Worm (Caenorhabditis elegans) whole organism, midembryonic: ENCODE measurements around the gene M199.2.

Experiments used
- T22C8.4 ChIP-seq: fragments of 200-800 bp; sonication (Bioruptor generic); IDR thresholded peaks from 2 replicates; pipeline ENCODE4 v1.3.6; 2022; ENCODE audit warnings: missing genetic modification characterization, missing compliant biosample characterization
- cog-1 ChIP-seq: sonication (generic microtip); optimal IDR thresholded peaks from 2 replicates; lab custom pipeline; 2016; ENCODE audit warnings: missing genetic modification characterization, missing compliant biosample characterization
- flt-1 ChIP-seq: fragments of 200-800 bp; sonication (Bioruptor generic); IDR thresholded peaks from 2 replicates; pipeline ENCODE4 v1.3.6; 2022; ENCODE audit warnings: missing genetic modification characterization, missing compliant biosample characterization
- klf-2 ChIP-seq: fragments of 200-800 bp; sonication (Bioruptor generic); conservative IDR thresholded peaks from 2 replicates; pipeline ENCODE4 v1.3.6; 2022; ENCODE audit warnings: missing genetic modification reagents, missing genetic modification characterization, missing compliant biosample characterization
- med-1 ChIP-seq: sonication (generic microtip); optimal IDR thresholded peaks from 2 replicates; lab custom pipeline; 2017; ENCODE audit warnings: missing genetic modification characterization, mild to moderate bottlenecking, missing compliant biosample characterization, antibody characterized with exemption, missing genetic modification reagents; ENCODE audit not compliant: insufficient read depth
- ref-1 ChIP-seq: fragments of 200-800 bp; sonication (Bioruptor generic); conservative IDR thresholded peaks from 2 replicates; pipeline ENCODE4 v1.3.6; 2022; ENCODE audit warnings: missing genetic modification reagents, missing genetic modification characterization, missing compliant biosample characterization
- tab-1 ChIP-seq: fragments of 200-800 bp; sonication (Bioruptor generic); IDR thresholded peaks from 2 replicates; pipeline ENCODE4 v1.3.6; 2022; ENCODE audit warnings: missing genetic modification characterization, missing compliant biosample characterization
- ztf-23 ChIP-seq: fragments of 200-800 bp; sonication (Bioruptor generic); IDR thresholded peaks from 2 replicates; pipeline ENCODE4 v1.3.6; 2022; ENCODE audit warnings: missing genetic modification reagents, missing genetic modification characterization, missing compliant biosample characterization
- ztf-29 ChIP-seq: fragments of 200-800 bp; sonication (Bioruptor generic); IDR thresholded peaks from 2 replicates; pipeline ENCODE4 v1.3.6; 2022; ENCODE audit warnings: missing genetic modification reagents, missing genetic modification characterization, missing compliant biosample characterization

Gene M199.2

DNA sequence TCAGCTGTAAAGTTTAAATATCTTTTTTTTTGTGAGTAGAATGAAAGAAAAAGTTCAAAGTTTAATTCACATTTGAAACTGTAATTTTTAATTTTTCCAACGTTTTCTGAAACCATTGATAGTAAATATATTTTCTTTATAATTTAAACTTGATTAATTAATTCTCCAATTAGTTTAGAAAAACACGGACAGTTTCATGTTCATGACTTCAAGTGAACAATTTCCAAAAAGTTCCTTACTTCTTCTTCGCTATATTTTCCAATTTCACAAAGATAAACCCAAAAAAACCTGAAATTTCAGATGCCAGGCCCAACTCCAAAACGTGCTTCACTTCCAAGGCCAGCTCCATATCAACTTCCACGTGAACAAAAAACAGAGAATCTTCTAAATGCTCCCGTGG lies at the start of gene M199.2:
TSS of gene M199.2 (plus strand) at position 301 of the 400 bp plus-strand sequence.
- no peak for TF ChIP-seq ztf-29 (GFP tag; lab: Robert Waterston, UW)
- TF ChIP-seq tab-1 (GFP tag; lab: Robert Waterston, UW), result no peak
- no peak for TF ChIP-seq ztf-23 (GFP tag; lab: Robert Waterston, UW)
- TF ChIP-seq T22C8.4 (GFP tag; lab: Robert Waterston, UW), result no peak
- TF ChIP-seq klf-2 (GFP tag; lab: Robert Waterston, UW), result no peak
- TF ChIP-seq ref-1 (GFP tag; lab: Robert Waterston, UW), result no peak
- TF ChIP-seq flt-1 (GFP tag; lab: Robert Waterston, UW), result no peak
- TF ChIP-seq cog-1 (tag; lab: Kevin White, UChicago), result no peak

DNA sequence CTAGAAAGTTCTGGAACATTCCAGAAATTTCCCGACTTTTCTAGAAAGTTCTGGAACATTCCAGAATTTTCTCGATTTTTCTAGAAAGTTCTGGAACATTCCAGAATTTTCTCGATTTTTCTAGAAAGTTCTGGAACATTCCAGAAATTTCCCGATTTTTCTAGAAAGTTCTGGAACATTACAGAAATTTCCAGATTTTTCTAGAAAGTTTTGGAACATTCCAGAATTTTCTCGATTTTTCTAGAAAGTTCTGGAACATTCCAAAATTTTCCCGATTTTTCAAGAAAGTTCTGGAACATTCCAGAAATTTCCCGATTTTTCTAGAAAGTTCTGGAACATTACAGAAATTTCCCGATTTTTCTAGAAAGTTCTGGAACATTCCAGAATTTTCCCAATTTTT lies 49.4 kb upstream of the M199.2 start:
- peak; percentile 93 for TF ChIP-seq flt-1 (GFP tag; lab: Robert Waterston, UW)

DNA sequence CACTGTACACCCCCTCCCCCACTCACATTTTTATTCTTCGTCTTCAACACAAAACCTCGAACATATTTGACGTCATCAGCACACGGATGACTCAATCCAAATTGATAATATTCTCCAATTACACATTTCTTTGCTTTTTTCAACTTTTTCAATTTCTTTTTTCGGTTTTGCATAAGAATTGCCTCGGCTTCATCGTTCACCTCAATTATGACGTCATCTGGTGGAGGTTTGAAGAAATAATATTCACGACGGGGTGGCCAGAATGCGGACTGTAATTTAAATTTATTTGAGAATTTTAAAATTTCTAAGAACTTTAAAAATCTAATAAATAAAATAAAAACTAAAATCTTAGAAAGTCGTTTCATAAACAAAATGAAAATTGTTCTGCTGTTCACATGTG lies 44.8 kb upstream of the M199.2 start:
- TF ChIP-seq ztf-23 (GFP tag; lab: Robert Waterston, UW) (no peak), tab-1 (GFP tag; lab: Robert Waterston, UW) (no peak), med-1 (GFP tag; lab: Kevin White, UChicago) (no peak), T22C8.4 (GFP tag; lab: Robert Waterston, UW) (no peak), ztf-29 (GFP tag; lab: Robert Waterston, UW) (no peak), flt-1 (GFP tag; lab: Robert Waterston, UW) (no peak), cog-1 (tag; lab: Kevin White, UChicago) (no peak), ref-1 (GFP tag; lab: Robert Waterston, UW) (no peak), klf-2 (GFP tag; lab: Robert Waterston, UW) (no peak)

DNA sequence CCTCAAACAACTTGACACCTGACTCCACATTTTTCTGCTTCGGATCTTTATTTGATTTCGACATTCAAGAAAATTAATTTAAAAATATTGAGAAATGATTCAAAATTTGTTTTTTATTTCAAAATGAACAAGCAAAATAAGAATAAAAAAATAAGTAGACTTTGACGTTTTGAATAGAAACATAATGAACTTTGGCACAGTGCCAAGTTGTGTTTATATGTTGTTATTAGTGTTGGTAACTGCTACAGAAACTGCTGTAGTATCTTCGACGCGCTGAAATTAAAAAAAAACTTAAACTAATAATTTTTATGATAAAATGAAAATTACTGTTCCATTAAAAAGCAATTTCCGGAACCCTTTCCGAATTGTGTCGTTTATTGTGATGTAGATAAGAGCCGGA lies 42.9 kb upstream of the M199.2 start, which contains the start of gene Y41E3.18:
TSS of gene Y41E3.18 (minus strand) at position 101 of the 400 bp plus-strand sequence.
- TF ChIP-seq cog-1 (tag; lab: Kevin White, UChicago) (no peak), T22C8.4 (GFP tag; lab: Robert Waterston, UW) (no peak), ztf-23 (GFP tag; lab: Robert Waterston, UW) (no peak), ref-1 (GFP tag; lab: Robert Waterston, UW) (no peak)

DNA sequence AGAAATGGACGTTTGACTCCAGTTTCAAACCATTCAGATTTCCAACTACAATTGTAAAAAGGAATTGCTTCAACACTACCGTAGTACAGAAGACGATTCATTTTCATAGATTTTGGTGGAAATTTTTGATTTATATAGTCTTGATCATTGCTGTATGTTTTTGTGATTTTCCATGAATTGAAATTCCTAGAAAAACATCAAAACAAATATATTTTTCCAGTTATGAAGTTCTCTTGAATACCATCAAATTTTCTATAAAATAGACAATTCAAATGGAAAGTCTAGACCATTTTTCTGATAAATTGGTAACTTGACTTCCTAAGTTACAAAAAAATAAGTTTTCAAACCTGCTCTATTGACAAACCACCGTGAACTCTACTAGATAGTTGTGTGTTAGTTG lies 39.8 kb upstream of the M199.2 start, which contains the start of gene srt-48:
TSS of gene srt-48 (minus strand) at position 101 of the 400 bp plus-strand sequence.
- TF ChIP-seq T22C8.4 (GFP tag; lab: Robert Waterston, UW) (no peak), med-1 (GFP tag; lab: Kevin White, UChicago) (no peak), cog-1 (tag; lab: Kevin White, UChicago) (no peak), klf-2 (GFP tag; lab: Robert Waterston, UW) (no peak), ztf-23 (GFP tag; lab: Robert Waterston, UW) (no peak), tab-1 (GFP tag; lab: Robert Waterston, UW) (no peak), ref-1 (GFP tag; lab: Robert Waterston, UW) (no peak), ztf-29 (GFP tag; lab: Robert Waterston, UW) (no peak), flt-1 (GFP tag; lab: Robert Waterston, UW) (no peak)

DNA sequence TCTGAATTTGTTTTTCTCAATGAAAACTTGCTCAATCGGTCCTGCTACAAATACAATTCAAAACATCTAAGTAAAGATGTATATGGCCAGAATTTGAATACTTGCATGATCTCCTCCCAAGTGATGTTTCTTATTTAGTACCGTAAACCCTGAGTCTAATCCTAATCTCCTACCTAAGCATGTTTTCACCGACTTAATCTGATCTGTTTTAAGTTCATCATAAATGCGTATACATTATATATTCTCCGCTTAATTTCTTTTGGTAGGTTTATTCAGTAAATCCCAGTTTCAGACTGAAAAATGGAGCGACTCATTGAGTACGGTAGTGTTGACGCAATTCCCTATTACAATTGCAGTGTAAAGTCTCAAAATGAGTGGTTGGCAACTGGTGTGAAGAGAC lies 34.2 kb upstream of the M199.2 start, which contains the start of gene srt-50:
TSS of gene srt-50 (plus strand) at position 301 of the 400 bp plus-strand sequence.
- no peak for TF ChIP-seq ztf-23 (GFP tag; lab: Robert Waterston, UW)
- no peak for TF ChIP-seq ztf-29 (GFP tag; lab: Robert Waterston, UW)
- no peak for TF ChIP-seq flt-1 (GFP tag; lab: Robert Waterston, UW)
- no peak for TF ChIP-seq klf-2 (GFP tag; lab: Robert Waterston, UW)
- no peak for TF ChIP-seq cog-1 (tag; lab: Kevin White, UChicago)
- no peak for TF ChIP-seq med-1 (GFP tag; lab: Kevin White, UChicago)
- no peak for TF ChIP-seq tab-1 (GFP tag; lab: Robert Waterston, UW)
- no peak for TF ChIP-seq T22C8.4 (GFP tag; lab: Robert Waterston, UW)
- no peak for TF ChIP-seq ref-1 (GFP tag; lab: Robert Waterston, UW)

DNA sequence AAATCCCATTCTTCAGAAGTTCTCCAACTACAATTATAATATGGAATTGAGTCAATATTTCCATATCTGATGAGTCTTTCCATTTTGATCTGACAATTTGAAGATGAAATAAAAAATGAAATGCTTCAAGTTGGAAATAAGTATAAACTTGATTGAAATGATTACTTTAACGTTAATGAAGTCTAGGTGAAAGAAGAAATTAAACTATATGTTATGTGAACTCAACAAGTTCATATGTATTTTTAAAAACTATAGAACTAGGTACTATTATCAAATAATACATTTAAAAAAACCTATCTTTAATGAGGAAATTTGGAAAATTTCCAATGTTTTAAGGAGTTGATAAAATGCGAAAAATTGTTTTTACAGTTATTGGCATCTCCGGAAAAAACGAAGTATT lies 10.3 kb upstream of the M199.2 start, which contains the start of gene srt-49:
TSS of gene srt-49 (minus strand) at position 101 of the 400 bp plus-strand sequence.
- TF ChIP-seq tab-1 (GFP tag; lab: Robert Waterston, UW) (no peak), klf-2 (GFP tag; lab: Robert Waterston, UW) (no peak), flt-1 (GFP tag; lab: Robert Waterston, UW) (no peak), ref-1 (GFP tag; lab: Robert Waterston, UW) (no peak), ztf-29 (GFP tag; lab: Robert Waterston, UW) (no peak), cog-1 (tag; lab: Kevin White, UChicago) (no peak), ztf-23 (GFP tag; lab: Robert Waterston, UW) (no peak), med-1 (GFP tag; lab: Kevin White, UChicago) (no peak), T22C8.4 (GFP tag; lab: Robert Waterston, UW) (no peak)

DNA sequence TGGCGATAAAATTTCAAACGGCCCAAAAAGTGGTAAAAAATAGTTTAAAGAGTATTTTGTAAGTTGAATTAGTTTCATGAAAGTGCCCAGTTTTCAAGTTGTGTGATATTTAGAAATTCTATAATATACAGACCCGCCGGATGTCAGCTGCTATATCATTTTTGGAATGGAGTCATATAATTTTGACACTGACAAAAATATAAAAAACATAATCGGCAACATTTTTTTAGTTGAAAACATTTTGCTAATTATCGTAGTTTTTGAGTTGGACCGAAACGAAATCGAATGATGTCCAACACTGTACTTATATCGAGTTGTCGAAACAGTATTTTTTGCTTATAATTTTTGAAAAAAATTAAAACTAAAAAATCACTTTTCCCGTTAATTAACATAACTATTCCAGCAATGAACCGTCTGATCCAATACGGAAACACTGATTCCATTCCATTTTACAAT lies 5.3 kb upstream of the M199.2 start, which contains the start of gene srt-44:
TSS of gene srt-44 (plus strand) at position 406 of the 456 bp plus-strand sequence.
- TF ChIP-seq klf-2 (GFP tag; lab: Robert Waterston, UW), result no peak
- TF ChIP-seq ztf-23 (GFP tag; lab: Robert Waterston, UW), result no peak
- TF ChIP-seq ref-1 (GFP tag; lab: Robert Waterston, UW), result no peak
- no peak for TF ChIP-seq flt-1 (GFP tag; lab: Robert Waterston, UW)
- TF ChIP-seq tab-1 (GFP tag; lab: Robert Waterston, UW), result no peak
- no peak for TF ChIP-seq med-1 (GFP tag; lab: Kevin White, UChicago)
- no peak for TF ChIP-seq T22C8.4 (GFP tag; lab: Robert Waterston, UW)
- TF ChIP-seq ztf-29 (GFP tag; lab: Robert Waterston, UW), result no peak
- no peak for TF ChIP-seq cog-1 (tag; lab: Kevin White, UChicago)

DNA sequence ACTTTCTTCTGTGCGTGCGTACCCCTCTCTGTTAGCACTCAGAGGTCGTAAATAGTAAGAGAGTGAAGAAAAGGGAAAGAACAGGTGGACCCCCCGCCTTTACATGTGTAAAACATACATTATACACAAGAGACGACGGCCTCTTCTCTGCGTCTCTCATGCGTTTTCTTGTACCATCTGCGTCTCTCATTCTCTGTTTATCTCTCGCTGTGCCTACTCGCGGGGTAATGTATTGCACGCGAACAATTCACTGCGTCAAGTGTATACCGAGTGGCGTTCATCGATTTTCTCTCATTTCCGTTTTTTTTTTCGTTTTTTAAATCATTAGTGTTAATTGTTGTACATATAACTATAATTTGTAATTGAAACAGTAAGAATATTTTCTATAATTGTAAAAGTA lies 1.4 kb upstream of the M199.2 start:
- TF ChIP-seq med-1 (GFP tag; lab: Kevin White, UChicago) (no peak), tab-1 (GFP tag; lab: Robert Waterston, UW) (no peak), klf-2 (GFP tag; lab: Robert Waterston, UW) (no peak), cog-1 (tag; lab: Kevin White, UChicago) (peak; percentile 92), ztf-23 (GFP tag; lab: Robert Waterston, UW) (no peak)
